Worm (Caenorhabditis elegans): Measurements from ENCODE around the gene mpst-4.

DNA sequence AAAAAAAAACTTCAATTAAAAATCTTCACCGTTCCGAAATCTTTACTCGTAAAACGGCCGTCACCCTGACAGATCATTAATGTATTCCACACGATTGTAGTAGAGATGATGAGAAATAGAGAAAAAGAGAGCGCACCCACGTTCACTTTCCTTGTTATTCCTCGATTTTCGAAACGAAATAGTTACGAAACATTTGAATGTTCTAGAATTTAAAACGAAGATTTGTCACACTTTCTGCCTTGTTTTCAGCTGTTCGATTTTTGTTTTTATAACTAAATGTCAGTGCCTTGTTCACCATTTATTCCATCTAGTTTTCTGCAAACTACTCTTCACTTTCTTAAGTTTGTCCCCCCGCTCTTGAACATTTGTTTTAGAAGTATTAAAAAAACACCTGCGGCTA, 8.5 kb downstream of the mpst-4 start:
- TF ChIP-seq cnd-1 (tag; optimal IDR thresholded peaks at IDR 0.05) (no peak), elt-3 (tag; optimal IDR thresholded peaks at IDR 0.05) (no peak), nhr-237 (tag; optimal IDR thresholded peaks at IDR 0.05) (no peak), nhr-12 (tag; optimal IDR thresholded peaks at IDR 0.05) (no peak), M03D4.4 (tag; optimal IDR thresholded peaks at IDR 0.05) (no peak)

Measured in whole organism, mixed stage, embryonic.